Fruit fly (Drosophila melanogaster) whole organism, embryonic: ENCODE results near the gene cort.

Experiments used
- CG13894 ChIP-seq: fragments of 200-800 bp; sonication (Bioruptor generic); optimal IDR thresholded peaks from 3 replicates; lab custom pipeline; 2018; ENCODE audit warnings: missing biosample characterization, mild to moderate bottlenecking, missing genetic modification characterization, moderate library complexity
- CG1529 ChIP-seq: fragments of 200-800 bp; sonication (Bioruptor generic); optimal IDR thresholded peaks from 3 replicates; lab custom pipeline; 2018; ENCODE audit warnings: missing biosample characterization, missing genetic modification characterization
- CG18011 ChIP-seq: fragments of 200-800 bp; sonication (Bioruptor generic); optimal IDR thresholded peaks from 2 replicates; lab custom pipeline; 2017; ENCODE audit warnings: missing biosample characterization, missing genetic modification characterization, mild to moderate bottlenecking, moderate library complexity, missing genotype
- ac ChIP-seq: fragments of 200-800 bp; sonication (Bioruptor generic); optimal IDR thresholded peaks from 3 replicates; lab custom pipeline; 2017; ENCODE audit warnings: missing biosample characterization, mild to moderate bottlenecking, missing genetic modification characterization

dm6 chr2L:6677453-6677852 lies 1.0 kb upstream of the cort start, which contains the start of gene Nse1:
- TF ChIP-seq CG18011 (GFP tag; lab: Kevin White, UChicago) (no peak), CG1529 (no peak), ac (no peak), CG13894 (tag; lab: Kevin White, UChicago) (no peak)
